Worm (Caenorhabditis elegans): ENCODE measurements around the gene dna-2.

DNA sequence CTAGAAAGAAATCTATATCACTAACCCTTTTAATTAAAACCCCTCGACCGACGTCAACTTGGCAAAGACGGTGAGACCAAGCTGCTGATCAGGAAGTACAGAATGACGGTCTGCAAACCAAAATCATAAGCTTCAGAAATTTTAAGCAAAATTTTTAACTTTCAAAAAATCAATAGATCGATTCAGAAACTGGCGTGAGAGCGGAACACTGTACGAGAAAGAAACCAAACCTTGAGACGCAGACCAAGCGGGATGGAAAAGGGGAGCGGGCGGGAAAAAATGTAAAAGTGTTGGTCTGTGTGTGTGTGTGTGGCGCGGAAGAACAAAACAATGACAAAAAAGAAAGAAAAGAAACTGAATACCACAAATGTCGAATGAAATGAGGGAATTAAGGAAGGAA, 29.7 kb upstream of the dna-2 start, which contains the start of the genes F44E5.17 and gpb-1:
- TF ChIP-seq med-1 (GFP tag; optimal IDR thresholded peaks at IDR 0.05; ENCODE audit: insufficient read depth) (no peak), klf-2 (GFP tag; conservative IDR thresholded peaks at IDR 0.05) (no peak)
